Fruit fly (Drosophila melanogaster): ENCODE data around the gene CG8031.

DNA sequence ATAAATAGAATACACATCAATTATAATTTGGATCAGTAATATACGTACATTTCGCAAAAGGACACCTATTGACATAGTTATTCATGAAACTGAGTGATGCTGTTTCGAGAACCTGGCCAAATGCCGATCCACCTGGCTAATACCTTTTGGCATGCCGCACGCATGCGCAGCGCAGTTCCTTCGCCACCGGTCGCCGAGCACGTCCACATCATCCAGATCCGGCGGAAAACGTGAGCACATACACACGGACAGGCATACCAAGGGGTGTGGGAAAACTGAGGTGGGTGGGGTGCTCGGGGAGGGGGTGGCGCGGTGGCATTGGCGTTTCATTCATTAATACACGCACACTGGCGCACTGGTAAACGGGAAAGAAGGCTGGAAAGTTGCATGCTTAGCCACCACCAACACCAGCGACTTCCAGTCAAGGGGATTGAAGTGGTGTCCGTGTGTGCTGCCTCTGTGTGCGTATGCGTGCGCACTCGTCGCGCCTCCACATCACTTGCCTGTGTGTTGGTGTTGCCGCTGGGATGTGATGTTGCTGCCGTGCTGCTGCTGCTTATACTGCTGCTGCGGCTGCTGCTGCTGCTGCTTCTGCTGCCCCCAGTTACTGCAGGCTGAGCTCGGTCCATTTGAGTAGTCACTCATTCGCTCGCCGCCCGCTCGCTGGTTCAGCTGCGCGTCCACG is 46.2 kb upstream of the CG8031 start, which contains the start of gene sim:
- TF ChIP-seq CG18476 (GFP tag; optimal IDR thresholded peaks at IDR 0.05) (no peak), CG33213 (GFP tag; optimal IDR thresholded peaks at IDR 0.05) (no peak), Hr51 (GFP tag; optimal IDR thresholded peaks at IDR 0.05) (no peak), H2.0 (GFP tag; IDR thresholded peaks at IDR 0.05) (no peak), CG3726 (GFP tag; IDR thresholded peaks at IDR 0.05) (no peak), pnt (GFP tag; optimal IDR thresholded peaks at IDR 0.05) (no peak), so (GFP tag; IDR thresholded peaks at IDR 0.05) (no peak; the same call in 2 of the 3 replicates), CG17361 (GFP tag; IDR thresholded peaks at IDR 0.05) (no peak), CG3065 (GFP tag; optimal IDR thresholded peaks at IDR 0.05) (no peak)
